Fruit fly (Drosophila melanogaster) whole organism, wandering third instar larva: ENCODE measurements around the gene CG5026.

ENCODE experiments used
- Abd-B ChIP-seq: fragments of >200 bp; optimal IDR thresholded peaks from 2 replicates; lab custom pipeline; 2017; ENCODE audit warnings: missing biosample characterization, missing genetic modification characterization
- Dfd ChIP-seq: fragments of >200 bp; optimal IDR thresholded peaks from 2 replicates; lab custom pipeline; 2017; ENCODE audit warnings: missing biosample characterization, missing genetic modification characterization
- Dif ChIP-seq: fragments of 200-275, 200-300 bp; sonication (Bioruptor generic); optimal IDR thresholded peaks from 2 replicates; lab custom pipeline; 2018; ENCODE audit warnings: missing biosample characterization, missing genetic modification characterization; ENCODE audit not compliant: partially characterized antibody
- Jra ChIP-seq: sonication (Bioruptor generic); optimal IDR thresholded peaks from 2 replicates; lab custom pipeline; 2016; ENCODE audit warnings: missing biosample characterization, missing genetic modification characterization
- Mio ChIP-seq: sonication (Bioruptor generic); optimal IDR thresholded peaks from 2 replicates; lab custom pipeline; 2016; ENCODE audit warnings: missing biosample characterization, missing genetic modification characterization
- OdsH ChIP-seq: fragments of 200-800 bp; sonication (Bioruptor generic); optimal IDR thresholded peaks from 2 replicates; lab custom pipeline; 2016; ENCODE audit warnings: missing biosample characterization, mild to moderate bottlenecking, missing genetic modification characterization
- dsf ChIP-seq: sonication (Bioruptor generic); optimal IDR thresholded peaks from 2 replicates; lab custom pipeline; 2016; ENCODE audit warnings: missing biosample characterization, missing genetic modification characterization, borderline replicate concordance
- foxo ChIP-seq, 2 experiments: fragments of 200-800 bp; sonication (Bioruptor generic); optimal IDR thresholded peaks; 2 replicates in 1 of 2; 3 replicates in 1 of 2; lab custom pipeline; 2016 to 2017; ENCODE audit warnings: missing biosample characterization in 2 of 2, missing genetic modification characterization in 2 of 2
- rgr ChIP-seq: fragments of 200-800 bp; sonication (Bioruptor generic); optimal IDR thresholded peaks from 3 replicates; lab custom pipeline; 2016; ENCODE audit warnings: missing biosample characterization, mild to moderate bottlenecking, missing genetic modification characterization

- TF ChIP-seq Dfd (GFP tag; lab: Kevin White, UChicago) (no peak), dsf (no peak), Dif (no peak), Abd-B (no peak), OdsH (GFP tag; lab: Kevin White, UChicago) (no peak), foxo (GFP tag; optimal IDR thresholded peaks at IDR 0.05; lab: Kevin White, UChicago) (no peak), Mio (GFP tag; lab: Kevin White, UChicago) (no peak), rgr (GFP tag; lab: Kevin White, UChicago) (no peak), Jra (GFP tag; lab: Kevin White, UChicago) (no peak)
Measured at dm6 chr3L:8952549-8953198, 15.7 kb upstream of the CG5026 start.
